Fruit fly (Drosophila melanogaster) whole organism, pupa: ENCODE data around the gene Rab21.

Source experiments
- CG13204 ChIP-seq: fragments of 200-800 bp; sonication (Bioruptor generic); optimal IDR thresholded peaks from 2 replicates; lab custom pipeline; 2018; ENCODE audit warnings: missing biosample characterization, mild to moderate bottlenecking, missing genetic modification characterization, moderate library complexity
- CG15710 ChIP-seq: fragments of 200-800 bp; sonication (Bioruptor generic); optimal IDR thresholded peaks from 2 replicates; lab custom pipeline; 2018; ENCODE audit warnings: missing biosample characterization, mild to moderate bottlenecking, missing genetic modification characterization, moderate library complexity
- CG17806 ChIP-seq: fragments of 200-800 bp; sonication (Bioruptor generic); optimal IDR thresholded peaks from 2 replicates; lab custom pipeline; 2018; ENCODE audit warnings: missing biosample characterization, mild to moderate bottlenecking, missing genetic modification characterization, moderate library complexity
- CG8159 ChIP-seq: fragments of 200-800 bp; sonication (Bioruptor generic); optimal IDR thresholded peaks from 3 replicates; lab custom pipeline; 2018; ENCODE audit warnings: missing biosample characterization, mild to moderate bottlenecking, missing genetic modification characterization, moderate library complexity
- D1 ChIP-seq: fragments of 200-800 bp; sonication (Bioruptor generic); optimal IDR thresholded peaks from 2 replicates; lab custom pipeline; 2018; ENCODE audit warnings: missing biosample characterization, mild to moderate bottlenecking, missing genetic modification characterization, moderate library complexity
- EcR ChIP-seq: fragments of 200-800 bp; sonication (Bioruptor generic); optimal IDR thresholded peaks from 3 replicates; lab custom pipeline; 2019; ENCODE audit warnings: missing biosample characterization, missing genetic modification characterization, mild to moderate bottlenecking, moderate library complexity, missing genetic modification reagents
- Ets98B ChIP-seq: fragments of 200-800 bp; sonication (Bioruptor generic); IDR thresholded peaks from 2 replicates; pipeline ENCODE4 v1.3.6; 2022; ENCODE audit warnings: missing biosample characterization, missing genetic modification characterization
- Snoo ChIP-seq: fragments of 200-800 bp; sonication (Bioruptor generic); optimal IDR thresholded peaks from 3 replicates; lab custom pipeline; 2017; ENCODE audit warnings: missing biosample characterization, mild to moderate bottlenecking, missing genetic modification characterization, inconsistent platforms
- fd96Ca ChIP-seq: fragments of 200-800 bp; sonication (Bioruptor generic); IDR thresholded peaks from 3 replicates; pipeline ENCODE4 v1.3.6; 2022; ENCODE audit warnings: missing biosample characterization, missing genetic modification characterization
- rn ChIP-seq: fragments of 200-800 bp; sonication (Bioruptor generic); IDR thresholded peaks from 2 replicates; pipeline ENCODE4 v1.3.6; 2022; ENCODE audit warnings: missing biosample characterization, missing genetic modification characterization

- TF ChIP-seq EcR (GFP tag; lab: Kevin White, UChicago) (no peak), rn (no peak), CG13204 (GFP tag; lab: Kevin White, UChicago) (no peak), D1 (tag; lab: Kevin White, UChicago) (no peak), Ets98B (no peak), CG8159 (no peak), Snoo (tag; lab: Kevin White, UChicago) (no peak), CG15710 (tag; lab: Kevin White, UChicago) (no peak), CG17806 (tag; lab: Kevin White, UChicago) (no peak), fd96Ca (GFP tag; lab: Robert Waterston, UW) (no peak)
These were observed at the start of gene Rab21, which contains the start of gene Coa7 for dm6 chrX:23013208-23013607.
